Worm (Caenorhabditis elegans): Measurements from ENCODE around the gene pqn-87.

DNA sequence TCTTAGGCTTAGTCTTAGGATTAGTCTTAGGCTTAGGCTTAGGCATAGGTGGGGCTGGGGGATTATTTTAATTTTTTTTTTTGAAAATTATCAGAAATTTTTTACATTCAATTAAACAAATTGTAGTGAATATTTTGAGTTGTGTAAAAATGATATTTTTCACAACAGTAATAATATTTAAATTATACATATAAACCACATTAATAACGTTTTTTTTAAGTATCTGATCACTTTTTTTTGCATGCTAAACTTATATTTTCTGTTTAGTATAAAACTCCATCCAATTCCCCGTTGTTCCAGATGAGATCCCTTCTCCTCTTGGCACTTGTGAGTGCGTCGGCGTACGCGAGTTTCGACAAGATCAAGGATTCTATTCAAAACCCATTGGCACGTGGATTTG is 15.2 kb upstream of the pqn-87 start, which contains the start of gene txdc-12.1:
- TF ChIP-seq nhr-90 (tag; optimal IDR thresholded peaks at IDR 0.05; ENCODE audit: poor library complexity): no peak
- no peak for TF ChIP-seq ceh-90 (tag; optimal IDR thresholded peaks at IDR 0.05)
- TF ChIP-seq ztf-11 (tag; optimal IDR thresholded peaks at IDR 0.05): no peak
- TF ChIP-seq pag-3 (tag; optimal IDR thresholded peaks at IDR 0.05; ENCODE audit: borderline replicate concordance, insufficient read depth): no peak
- TF ChIP-seq ceh-82 (tag; optimal IDR thresholded peaks at IDR 0.05): no peak
- TF ChIP-seq nhr-77 (tag; optimal IDR thresholded peaks at IDR 0.05): no peak
- no peak for TF ChIP-seq unc-30 (tag; optimal IDR thresholded peaks at IDR 0.05)
- no peak for TF ChIP-seq nhr-11 (tag; optimal IDR thresholded peaks at IDR 0.05)
